Fruit fly (Drosophila melanogaster): ENCODE measurements around the gene Nedd8.

DNA sequence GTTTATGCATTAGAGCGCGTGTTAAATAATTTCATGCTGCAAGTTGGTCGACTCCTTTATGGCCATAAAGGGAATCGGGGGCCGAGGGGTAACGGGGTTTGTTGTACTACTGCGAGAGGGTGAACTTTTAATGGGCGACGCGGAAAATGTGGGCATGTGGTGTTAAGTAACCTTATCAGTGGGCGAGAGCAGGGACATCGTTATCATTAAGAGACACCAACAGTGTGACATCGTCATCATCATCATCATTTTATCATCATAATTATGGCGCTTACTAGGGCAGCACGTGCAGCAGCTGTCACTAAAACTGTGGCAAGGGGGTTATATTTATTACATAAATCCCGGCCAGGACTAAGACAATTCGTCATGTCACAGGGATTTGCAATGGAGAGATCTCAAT is 26.2 kb downstream of the Nedd8 start:
- no peak for TF ChIP-seq CG8478 (optimal IDR thresholded peaks at IDR 0.05)
- no peak for TF ChIP-seq psq (optimal IDR thresholded peaks at IDR 0.05)

All from whole organism.